Worm (Caenorhabditis elegans) whole organism, L1 larva: ENCODE results near the gene alx-1.
A peak's percentile ranks its signal among the peaks of the same experiment; 100 is the strongest.

Source experiments
- C04F5.9 ChIP-seq: sonication (generic microtip); optimal IDR thresholded peaks from 2 replicates; lab custom pipeline; 2016; ENCODE audit warnings: missing genetic modification characterization, missing compliant biosample characterization
- Y116A8C.19 ChIP-seq: sonication (generic microtip); optimal IDR thresholded peaks from 2 replicates; lab custom pipeline; 2016; ENCODE audit warnings: missing compliant biosample characterization, missing genetic modification characterization, borderline replicate concordance
- aha-1 ChIP-seq: fragments of 150-350 bp; optimal IDR thresholded peaks from 2 replicates; lab custom pipeline; 2014; ENCODE audit warnings: missing biosample characterization, missing genetic modification characterization
- aly-2 ChIP-seq: fragments of 150-350 bp; optimal IDR thresholded peaks from 2 replicates; lab custom pipeline; 2014; ENCODE audit warnings: missing biosample characterization, missing genetic modification characterization
- blmp-1 ChIP-seq: fragments of 150-350 bp; optimal IDR thresholded peaks from 2 replicates; lab custom pipeline; 2014; ENCODE audit warnings: missing biosample characterization, missing genetic modification characterization
- ceh-88 ChIP-seq: fragments of 200-800 bp; sonication (Bioruptor generic); IDR thresholded peaks from 2 replicates; pipeline ENCODE4 v1.3.6; 2022; ENCODE audit warnings: missing genetic modification characterization, missing compliant biosample characterization
- ceh-90 ChIP-seq: sonication (generic microtip); optimal IDR thresholded peaks from 2 replicates; lab custom pipeline; 2016; ENCODE audit warnings: missing genetic modification characterization, missing compliant biosample characterization
- dpl-1 ChIP-seq, 3 experiments: fragments of 150-350 bp in 2 of 3; sonication (generic microtip) in 1 of 3; optimal IDR thresholded peaks; 2 replicates each; lab custom pipeline; 2014 to 2017; ENCODE audit warnings: missing biosample characterization in 3 of 3, missing genetic modification characterization in 3 of 3, missing genetic modification reagents in 3 of 3
- dsc-1 ChIP-seq: sonication (generic microtip); optimal IDR thresholded peaks from 2 replicates; lab custom pipeline; 2016; ENCODE audit warnings: mild to moderate bottlenecking, missing genetic modification characterization, missing compliant biosample characterization
- efl-1 ChIP-seq, 4 experiments: fragments of 150-350 bp; optimal IDR thresholded peaks in 3 of 4; peaks in 1 of 4; 1 replicate in 1 of 4; 2 replicates in 3 of 4; lab custom pipeline; 2014; ENCODE audit warnings: missing biosample characterization in 2 of 4, missing genetic modification characterization in 2 of 4, missing genetic modification reagents in 2 of 4
- efl-3 ChIP-seq: fragments of 200-800 bp; sonication (Bioruptor generic); optimal IDR thresholded peaks from 2 replicates; lab custom pipeline; 2018; ENCODE audit warnings: mild to moderate bottlenecking, missing genetic modification characterization, missing compliant biosample characterization
- egl-27 ChIP-seq, 2 experiments: fragments of 150-350 bp in 1 of 2; sonication (generic microtip); optimal IDR thresholded peaks; 3 replicates each; lab custom pipeline; 2017 to 2018; ENCODE audit warnings: missing biosample characterization in 2 of 2, missing genetic modification characterization in 2 of 2, missing genetic modification reagents in 2 of 2
- elt-2 ChIP-seq: sonication (generic microtip); optimal IDR thresholded peaks from 2 replicates; lab custom pipeline; 2016; ENCODE audit warnings: missing genetic modification characterization, mild to moderate bottlenecking, inconsistent platforms, missing compliant biosample characterization, missing genetic modification reagents
- ets-5 ChIP-seq: fragments of 200-800 bp; sonication (Bioruptor generic); IDR thresholded peaks from 2 replicates; pipeline ENCODE4 v1.3.6; 2022; ENCODE audit warnings: missing genetic modification characterization, missing compliant biosample characterization
- fkh-4 ChIP-seq: sonication (generic microtip); optimal IDR thresholded peaks from 2 replicates; lab custom pipeline; 2016; ENCODE audit warnings: missing compliant biosample characterization, missing genetic modification characterization, borderline replicate concordance
- grh-1 ChIP-seq: fragments of 200-800 bp; sonication (Bioruptor generic); IDR thresholded peaks from 2 replicates; pipeline ENCODE4 v1.3.6; 2022; ENCODE audit warnings: missing genetic modification reagents, missing genetic modification characterization, missing compliant biosample characterization
- lin-14 ChIP-seq: fragments of 200-800 bp; sonication (Bioruptor generic); optimal IDR thresholded peaks from 2 replicates; lab custom pipeline; 2018; ENCODE audit warnings: mild to moderate bottlenecking, missing genetic modification characterization, moderate library complexity, missing compliant biosample characterization
- lin-39 ChIP-seq: fragments of 150-350 bp; optimal IDR thresholded peaks from 2 replicates; lab custom pipeline; 2014; ENCODE audit warnings: missing biosample characterization, missing genetic modification reagents, missing genetic modification characterization
- mdl-1 ChIP-seq, 2 experiments: fragments of 150-350 bp; optimal IDR thresholded peaks; 2 replicates each; lab custom pipeline; 2014 to 2017; ENCODE audit warnings: missing biosample characterization in 2 of 2, missing genetic modification characterization in 2 of 2, inconsistent platforms in 1 of 2
- mep-1 ChIP-seq: fragments of 150-350 bp; optimal IDR thresholded peaks from 2 replicates; lab custom pipeline; 2014; ENCODE audit warnings: missing biosample characterization, missing genetic modification characterization
- nhr-19 ChIP-seq: fragments of 200-800 bp; sonication (Bioruptor generic); conservative IDR thresholded peaks from 2 replicates; pipeline ENCODE4 v1.3.6; 2022; ENCODE audit warnings: missing genetic modification characterization, missing compliant biosample characterization
- nhr-237 ChIP-seq: fragments of 150-350 bp; optimal IDR thresholded peaks from 2 replicates; lab custom pipeline; 2014; ENCODE audit warnings: missing biosample characterization, missing genetic modification characterization
- nhr-28 ChIP-seq: fragments of 150-350 bp; optimal IDR thresholded peaks from 2 replicates; lab custom pipeline; 2014; ENCODE audit warnings: missing biosample characterization, missing genetic modification characterization
- nhr-76 ChIP-seq: sonication (generic microtip); optimal IDR thresholded peaks from 2 replicates; lab custom pipeline; 2017; ENCODE audit warnings: missing biosample characterization, missing genetic modification characterization
- nhr-77 ChIP-seq: fragments of 150-350 bp; optimal IDR thresholded peaks from 2 replicates; lab custom pipeline; 2014; ENCODE audit warnings: missing biosample characterization, missing genetic modification characterization
- nhr-85 ChIP-seq: sonication (generic microtip); peaks from one replicate; lab custom pipeline; 2016; ENCODE audit warnings: missing genetic modification characterization, inconsistent platforms, missing compliant biosample characterization
- nhr-90 ChIP-seq: sonication (generic microtip); optimal IDR thresholded peaks from 2 replicates; lab custom pipeline; 2016; ENCODE audit warnings: mild to moderate bottlenecking, missing genetic modification characterization, missing compliant biosample characterization; ENCODE audit not compliant: poor library complexity
- pax-3 ChIP-seq: fragments of 200-800 bp; sonication (Bioruptor generic); optimal IDR thresholded peaks from 2 replicates; lab custom pipeline; 2018; ENCODE audit warnings: mild to moderate bottlenecking, missing genetic modification characterization, moderate library complexity, missing compliant biosample characterization
- pqm-1 ChIP-seq: sonication (generic microtip); optimal IDR thresholded peaks from 3 replicates; lab custom pipeline; 2017; ENCODE audit warnings: missing biosample characterization, missing genetic modification characterization
- rnt-1 ChIP-seq: sonication (generic microtip); optimal IDR thresholded peaks from 2 replicates; lab custom pipeline; 2016; ENCODE audit warnings: mild to moderate bottlenecking, missing genetic modification characterization, moderate library complexity, missing compliant biosample characterization
- snpc-4 ChIP-seq: fragments of 150-350 bp; optimal IDR thresholded peaks from 2 replicates; lab custom pipeline; 2014; ENCODE audit warnings: missing biosample characterization, missing genetic modification characterization
- sptf-1 ChIP-seq: fragments of 150-350 bp; optimal IDR thresholded peaks from 2 replicates; lab custom pipeline; 2014; ENCODE audit warnings: missing biosample characterization, missing genetic modification characterization
- sup-37 ChIP-seq: fragments of 200-800 bp; sonication (Bioruptor generic); optimal IDR thresholded peaks from 2 replicates; lab custom pipeline; 2018; ENCODE audit warnings: mild to moderate bottlenecking, missing genetic modification characterization, missing compliant biosample characterization
- tbx-2 ChIP-seq: sonication (generic microtip); optimal IDR thresholded peaks from 2 replicates; lab custom pipeline; 2016; ENCODE audit warnings: missing genetic modification characterization, missing compliant biosample characterization
- unc-130 ChIP-seq: fragments of 150-350 bp; optimal IDR thresholded peaks from 2 replicates; lab custom pipeline; 2017; ENCODE audit warnings: missing biosample characterization, missing genetic modification characterization, inconsistent platforms
- unc-30 ChIP-seq: sonication (generic microtip); optimal IDR thresholded peaks from 2 replicates; lab custom pipeline; 2017; ENCODE audit warnings: missing biosample characterization, missing genetic modification characterization
- unc-62 ChIP-seq: fragments of 150-350 bp; optimal IDR thresholded peaks from 2 replicates; lab custom pipeline; 2014; ENCODE audit warnings: missing biosample characterization, missing genetic modification reagents, missing genetic modification characterization
- unc-98 ChIP-seq: fragments of 200-800 bp; sonication (Bioruptor generic); IDR thresholded peaks from 2 replicates; pipeline ENCODE4 v1.3.6; 2022; ENCODE audit warnings: missing genetic modification characterization, missing compliant biosample characterization
- vab-15 ChIP-seq: sonication (generic microtip); optimal IDR thresholded peaks from 2 replicates; lab custom pipeline; 2017; ENCODE audit warnings: missing genotype, mild to moderate bottlenecking, missing genetic modification characterization, missing compliant biosample characterization
- xbp-1 ChIP-seq: sonication (generic microtip); optimal IDR thresholded peaks from 2 replicates; lab custom pipeline; 2016; ENCODE audit warnings: missing genetic modification characterization, missing compliant biosample characterization
- zag-1 ChIP-seq: fragments of 150-350 bp; optimal IDR thresholded peaks from 2 replicates; lab custom pipeline; 2014; ENCODE audit warnings: missing biosample characterization, missing genetic modification characterization
- ztf-4 ChIP-seq: fragments of 150-350 bp; optimal IDR thresholded peaks from 2 replicates; lab custom pipeline; 2014; ENCODE audit warnings: missing biosample characterization, missing genetic modification characterization

alx-1 gene

ce11 chrIII:9988352-9988751, 31.2 kb downstream of the alx-1 start, which contains the start of gene C05B5.1:
C05B5.1 (minus strand) TSS chrIII:9988452.
- TF ChIP-seq nhr-76 (tag; lab: Kevin White, UChicago), result no peak
- no peak for TF ChIP-seq unc-62 (GFP tag; lab: Kevin White, UChicago)
- no peak for TF ChIP-seq mdl-1 (tag; optimal IDR thresholded peaks at IDR 0.05; lab: Kevin White, UChicago)
- no peak for TF ChIP-seq snpc-4 (tag; lab: Kevin White, UChicago)
- no peak for TF ChIP-seq pqm-1 (tag; lab: Kevin White, UChicago)
- no peak for TF ChIP-seq fkh-4
- no peak for TF ChIP-seq lin-39
- TF ChIP-seq C04F5.9, result no peak
- TF ChIP-seq mep-1 (tag; lab: Kevin White, UChicago), result no peak
- no peak for TF ChIP-seq efl-3 (GFP tag; lab: Kevin White, UChicago)
- no peak for TF ChIP-seq xbp-1 (tag; lab: Kevin White, UChicago)
- no peak for TF ChIP-seq efl-1 (optimal IDR thresholded peaks at IDR 0.05; lab: Kevin White, UChicago)
- TF ChIP-seq efl-1 (GFP tag; optimal IDR thresholded peaks at IDR 0.05 in 1 of 2; lab: Kevin White, UChicago), result no peak
- no peak for TF ChIP-seq aha-1 (tag; lab: Kevin White, UChicago)
- no peak for TF ChIP-seq ceh-88
- TF ChIP-seq unc-98 (GFP tag; lab: Robert Waterston, UW), result no peak
- TF ChIP-seq nhr-28, result no peak
- no peak for TF ChIP-seq vab-15
- TF ChIP-seq unc-130 (tag; lab: Kevin White, UChicago), result no peak

ce11 chrIII:9991324-9991723, 34.2 kb downstream of the alx-1 start:
- TF ChIP-seq ets-5 (GFP tag; lab: Robert Waterston, UW) (no peak), nhr-77 (no peak), dsc-1 (no peak), xbp-1 (tag; lab: Kevin White, UChicago) (no peak), lin-14 (peak; percentile 74), nhr-90 (tag; lab: Kevin White, UChicago) (no peak), mep-1 (tag; lab: Kevin White, UChicago) (peak; percentile 3), dpl-1 (GFP tag; optimal IDR thresholded peaks at IDR 0.05; lab: Kevin White, UChicago) (no peak), ztf-4 (tag; lab: Kevin White, UChicago) (no peak), pax-3 (no peak), ceh-90 (tag; lab: Kevin White, UChicago) (no peak), elt-2 (tag; lab: Kevin White, UChicago) (no peak), unc-62 (GFP tag; lab: Kevin White, UChicago) (no peak), tbx-2 (no peak), nhr-19 (GFP tag; lab: Robert Waterston, UW) (no peak), aly-2 (no peak), snpc-4 (tag; lab: Kevin White, UChicago) (no peak), rnt-1 (peak; percentile 14), blmp-1 (tag; lab: Kevin White, UChicago) (peak; percentile 82), zag-1 (tag; lab: Kevin White, UChicago) (no peak), Y116A8C.19 (tag; lab: Kevin White, UChicago) (no peak), sptf-1 (no peak), unc-30 (tag; lab: Kevin White, UChicago) (no peak), egl-27 (tag; optimal IDR thresholded peaks at IDR 0.05; lab: Kevin White, UChicago) (no peak), grh-1 (GFP tag; lab: Robert Waterston, UW) (no peak), nhr-85 (tag; lab: Kevin White, UChicago) (no peak), sup-37 (GFP tag; lab: Kevin White, UChicago) (no peak), nhr-237 (tag; lab: Kevin White, UChicago) (no peak)
- TF ChIP-seq, all 84 proteins: peak for 4
